Fruit fly (Drosophila melanogaster) whole organism: ENCODE measurements around the gene CG2233.

Experiments used
- CG8478 ChIP-seq: fragments of >200 bp; optimal IDR thresholded peaks from 2 replicates; lab custom pipeline; 2018; ENCODE audit warnings: inconsistent platforms
- Dll ChIP-seq: fragments of >200 bp; optimal IDR thresholded peaks from 2 replicates; lab custom pipeline; 2017
- EcR ChIP-seq, 2 experiments: fragments of >200 bp; optimal IDR thresholded peaks; 2 replicates each; lab custom pipeline; 2017; ENCODE audit warnings: missing biosample characterization in 2 of 2, missing genetic modification characterization in 2 of 2, missing genetic modification reagents in 2 of 2
- pan ChIP-seq: fragments of >200 bp; optimal IDR thresholded peaks from 2 replicates; lab custom pipeline; 2017
- psq ChIP-seq: fragments of >200 bp; optimal IDR thresholded peaks from 2 replicates; lab custom pipeline; 2017
- usp ChIP-seq: fragments of >200 bp; optimal IDR thresholded peaks from 2 replicates; lab custom pipeline; 2017; ENCODE audit warnings: missing biosample characterization, missing genetic modification characterization, mixed read lengths

The CG2233 gene

DNA sequence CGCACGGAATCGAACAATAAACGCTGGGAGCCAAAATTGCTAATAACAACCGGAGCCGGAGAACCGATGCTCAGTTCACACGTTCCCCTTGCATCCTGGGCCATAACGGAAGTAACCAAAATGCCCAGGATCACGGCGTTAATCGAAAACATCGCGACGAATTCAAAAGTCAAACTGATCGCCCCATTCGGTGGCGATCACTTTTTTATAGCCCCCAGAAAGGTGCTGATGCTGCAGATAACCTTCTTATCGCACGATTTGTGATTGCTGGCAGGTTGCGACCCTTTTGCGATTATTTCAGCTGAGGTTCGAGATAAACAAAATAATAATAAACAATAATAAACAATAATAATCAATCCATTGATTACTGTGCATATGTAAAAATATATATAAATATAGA, at the start of gene CG2233:
TSS of gene CG2233 (minus strand) at position 184 of the 400 bp plus-strand sequence.
- TF ChIP-seq usp (no peak), Dll (no peak), EcR (GFP tag; optimal IDR thresholded peaks at IDR 0.05; lab: Kevin White, UChicago) (no peak), pan (lab: Kevin White, UChicago) (no peak), psq (no peak), CG8478 (lab: Kevin White, UChicago) (no peak)

- TF ChIP-seq Dll = no peak
- TF ChIP-seq usp = no peak
- no peak for TF ChIP-seq psq
- TF ChIP-seq CG8478 (lab: Kevin White, UChicago) = no peak
- TF ChIP-seq EcR (GFP tag; optimal IDR thresholded peaks at IDR 0.05; lab: Kevin White, UChicago) = no peak
- no peak for TF ChIP-seq pan (lab: Kevin White, UChicago)
Observed at dm6 chrX:8087113-8087512, 49.8 kb upstream of the CG2233 start, which contains the start of gene CG2256. Gene CG2256 (minus strand): TSS chrX:8087213.

DNA sequence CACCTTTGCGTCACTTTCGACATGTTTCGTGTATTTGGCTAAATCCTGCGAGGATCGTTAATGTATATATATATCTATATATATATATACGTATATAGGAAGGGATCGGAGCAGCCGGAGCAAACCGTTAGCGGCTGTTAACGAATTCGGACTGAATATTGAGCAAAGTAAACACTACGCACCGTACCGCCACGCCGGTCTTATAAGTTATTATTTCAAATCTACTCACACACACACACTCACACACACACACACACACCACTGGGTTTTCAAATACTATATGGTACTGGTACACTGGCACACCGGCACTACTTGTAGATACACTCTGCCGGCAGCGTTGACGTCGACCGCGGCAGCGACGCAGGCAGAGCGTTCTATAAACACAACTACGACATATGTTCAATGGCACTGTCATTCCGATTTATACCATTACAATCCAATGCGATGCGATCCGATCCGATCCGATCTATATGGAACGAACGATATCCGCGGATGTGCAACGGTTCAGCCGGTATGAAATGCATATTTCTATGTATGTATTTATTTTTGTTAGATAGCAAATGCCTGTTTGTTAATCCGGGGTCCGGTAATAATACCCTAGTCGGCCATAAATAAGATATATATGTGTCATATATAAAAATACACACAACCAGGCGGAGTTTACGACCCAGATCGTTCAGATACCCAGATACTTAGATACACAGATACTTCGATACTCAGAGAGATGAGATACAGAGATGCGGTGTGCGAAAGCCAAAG, 44.3 kb upstream of the CG2233 start, which contains the start of gene Ldsdh1:
TSS of gene Ldsdh1 (minus strand) at position 179 of the 759 bp plus-strand sequence.
- TF ChIP-seq Dll (no peak), CG8478 (lab: Kevin White, UChicago) (no peak), pan (lab: Kevin White, UChicago) (no peak), EcR (GFP tag; optimal IDR thresholded peaks at IDR 0.05; lab: Kevin White, UChicago) (no peak), psq (no peak), usp (no peak)

DNA sequence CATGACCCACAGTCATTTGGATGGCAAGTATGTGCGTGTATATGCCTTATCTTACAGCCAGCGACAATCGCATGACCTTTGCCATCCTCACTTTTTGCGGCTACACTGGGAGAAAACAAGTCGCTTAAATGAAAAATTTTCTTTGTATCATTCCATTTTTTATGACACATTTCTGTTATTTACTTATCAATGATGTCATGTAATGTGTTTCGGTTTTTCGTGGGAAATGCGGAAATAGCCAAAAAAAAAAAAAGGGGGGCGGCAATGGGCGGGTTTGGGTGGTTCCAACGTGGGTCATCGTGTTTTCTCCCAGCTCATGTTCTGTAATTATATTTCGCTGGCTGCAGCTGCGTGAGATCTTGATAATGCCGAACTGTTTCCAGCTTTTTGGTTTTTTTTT, 42.9 kb upstream of the CG2233 start:
- TF ChIP-seq psq (no peak), Dll (no peak), EcR (GFP tag; optimal IDR thresholded peaks at IDR 0.05; lab: Kevin White, UChicago) (no peak), CG8478 (lab: Kevin White, UChicago) (no peak), usp (no peak), pan (lab: Kevin White, UChicago) (no peak)

DNA sequence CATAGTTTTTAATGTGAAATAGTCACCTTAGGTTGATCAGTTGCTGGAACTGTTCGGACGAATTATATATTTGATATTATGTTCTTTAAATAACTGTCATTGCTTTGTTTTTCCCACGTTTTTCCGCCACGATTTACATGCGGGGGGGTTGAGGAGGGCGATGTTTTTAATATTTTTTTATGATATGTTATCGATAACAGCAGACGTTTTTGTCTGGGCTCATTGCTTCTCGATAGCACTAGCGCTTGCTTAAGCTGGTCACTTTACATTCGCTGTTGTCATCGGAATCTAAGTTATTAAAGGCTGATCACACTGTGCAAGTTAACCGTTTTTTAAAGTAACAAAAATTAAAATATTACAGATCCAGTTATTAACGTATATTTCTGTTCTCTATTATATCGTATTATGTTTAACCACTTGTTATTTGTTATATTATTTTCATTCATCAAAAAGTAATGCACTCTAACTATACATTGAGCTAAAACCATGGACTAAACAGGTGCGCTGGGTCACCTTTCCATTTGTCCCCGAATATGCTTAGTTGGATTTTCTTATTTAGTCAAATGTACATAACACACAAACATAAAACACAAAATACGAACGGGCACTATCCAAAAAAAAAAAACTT, 38.1 kb upstream of the CG2233 start, which contains the start of the genes Upf2 and CG1571:
TSS of gene Upf2 (minus strand) at position 167 of the 628 bp plus-strand sequence.
TSS of gene CG1571 (plus strand) at position 578 of the 628 bp plus-strand sequence.
- TF ChIP-seq EcR (GFP tag; optimal IDR thresholded peaks at IDR 0.05; lab: Kevin White, UChicago) = no peak
- no peak for TF ChIP-seq CG8478 (lab: Kevin White, UChicago)
- TF ChIP-seq pan (lab: Kevin White, UChicago) = no peak
- no peak for TF ChIP-seq usp
- no peak for TF ChIP-seq Dll
- no peak for TF ChIP-seq psq

- TF ChIP-seq EcR (GFP tag; optimal IDR thresholded peaks at IDR 0.05; lab: Kevin White, UChicago) = no peak
- no peak for TF ChIP-seq CG8478 (lab: Kevin White, UChicago)
Observed at dm6 chrX:8063223-8063674, 25.9 kb upstream of the CG2233 start.

DNA sequence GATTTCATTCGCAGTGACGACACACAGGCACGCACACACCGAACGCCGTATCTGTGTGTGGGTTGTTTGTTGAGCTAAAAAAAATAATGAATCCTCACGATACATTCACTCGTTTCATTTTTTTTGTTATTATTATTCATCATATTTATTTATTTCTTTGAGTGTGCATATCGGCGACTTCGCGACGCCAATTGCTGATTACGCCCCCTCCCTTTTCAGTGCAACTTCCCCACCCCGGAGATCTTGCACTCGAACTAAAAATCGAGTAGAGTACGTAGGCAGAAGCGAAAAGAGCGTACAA, 24.8 kb upstream of the CG2233 start:
- TF ChIP-seq psq (no peak), pan (lab: Kevin White, UChicago) (no peak), usp (no peak), EcR (GFP tag; optimal IDR thresholded peaks at IDR 0.05; lab: Kevin White, UChicago) (no peak), CG8478 (lab: Kevin White, UChicago) (no peak), Dll (no peak)

dm6 chrX:8061392-8062179, 24.3 kb upstream of the CG2233 start, which contains the start of gene mys:
Gene mys (plus strand): TSS chrX:8061645.
- TF ChIP-seq psq = no peak

- TF ChIP-seq Dll (peak; percentile 92), usp (no peak), CG8478 (lab: Kevin White, UChicago) (peak; percentile 98)
Observed at dm6 chrX:8060921-8061270, 23.6 kb upstream of the CG2233 start.

DNA sequence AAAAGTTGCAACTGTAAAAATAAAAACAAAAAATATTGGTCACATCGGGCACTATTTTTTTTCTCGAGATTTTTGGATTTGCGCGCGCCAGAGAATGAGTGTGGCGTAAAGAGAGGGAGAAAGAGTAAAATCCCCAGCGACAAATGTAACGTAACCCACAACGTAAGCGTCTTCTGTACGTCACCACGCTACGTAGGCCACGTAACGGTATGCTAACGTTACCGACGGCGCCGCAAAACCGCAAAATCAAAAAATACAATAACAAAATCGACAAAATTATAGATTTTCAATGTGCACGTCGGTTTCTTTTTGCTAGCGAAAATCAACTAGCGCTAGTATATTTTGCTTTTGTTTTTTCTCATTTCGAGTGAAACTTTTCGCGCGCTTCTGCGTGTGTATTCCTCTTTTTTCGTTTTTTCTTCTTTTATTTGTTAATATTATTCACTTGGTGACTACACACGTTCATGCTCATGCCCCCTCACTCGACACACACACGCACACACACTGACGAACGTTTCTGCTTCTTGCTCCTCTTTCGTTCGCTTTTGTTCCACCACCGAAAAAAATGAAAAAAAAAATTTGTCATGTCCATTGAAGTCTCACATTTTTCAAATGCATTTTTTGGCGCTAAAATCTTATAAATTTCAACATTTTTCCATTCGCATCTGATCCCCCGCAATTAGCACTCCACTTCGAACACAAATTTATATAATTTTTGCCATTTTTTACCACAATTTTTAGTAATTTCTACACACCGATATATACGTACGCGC, 23.0 kb upstream of the CG2233 start:
- TF ChIP-seq psq = no peak
- TF ChIP-seq usp = no peak
- TF ChIP-seq Dll = no peak
- TF ChIP-seq EcR (GFP tag; optimal IDR thresholded peaks at IDR 0.05; lab: Kevin White, UChicago) = no peak
- TF ChIP-seq pan (lab: Kevin White, UChicago) = no peak
- no peak for TF ChIP-seq CG8478 (lab: Kevin White, UChicago)

- TF ChIP-seq EcR (GFP tag; optimal IDR thresholded peaks at IDR 0.05; lab: Kevin White, UChicago) = no peak
- no peak for TF ChIP-seq pan (lab: Kevin White, UChicago)
- no peak for TF ChIP-seq psq
- no peak for TF ChIP-seq CG8478 (lab: Kevin White, UChicago)
- no peak for TF ChIP-seq usp
- TF ChIP-seq Dll = no peak
Observed at dm6 chrX:8059629-8060028, 22.3 kb upstream of the CG2233 start.

dm6 chrX:8058446-8058900, 21.2 kb upstream of the CG2233 start:
- TF ChIP-seq CG8478 (lab: Kevin White, UChicago) = peak; percentile 55
- peak; percentile 59 for TF ChIP-seq Dll
- TF ChIP-seq psq = no peak
- no peak for TF ChIP-seq pan (lab: Kevin White, UChicago)
- no peak for TF ChIP-seq usp
- TF ChIP-seq EcR (GFP tag; optimal IDR thresholded peaks at IDR 0.05; lab: Kevin White, UChicago) = no peak
